Fruit fly (Drosophila melanogaster): ENCODE results near the gene CG1503.

DNA sequence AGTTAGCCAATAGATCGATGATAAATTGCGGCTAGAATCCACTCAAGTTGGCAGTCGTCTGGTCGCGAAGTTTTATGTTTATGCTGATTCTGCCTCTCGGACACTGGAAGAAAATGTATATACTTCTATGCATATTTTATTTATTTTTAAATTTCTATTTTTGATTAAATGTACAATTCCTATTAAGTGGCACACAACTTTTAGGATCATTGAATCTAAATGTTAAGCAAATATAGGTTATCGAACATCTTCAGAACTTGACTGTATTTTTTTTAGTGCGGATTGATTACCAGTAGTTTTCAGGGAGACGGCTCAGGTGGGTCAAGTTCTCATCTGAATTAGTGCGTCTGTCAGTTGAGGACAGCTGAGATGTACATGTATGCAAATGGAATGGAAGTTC is 21.1 kb upstream of the CG1503 start:
- TF ChIP-seq CG8478 (optimal IDR thresholded peaks at IDR 0.05) (no peak), CTCF (optimal IDR thresholded peaks at IDR 0.05) (no peak)
